Worm (Caenorhabditis elegans) whole organism, L4/young adult: ENCODE measurements around the gene skpo-2.
"Not testable (repeated sequence)": the region's sequence is repeated elsewhere in the genome, so short reads cannot be mapped to it uniquely, and the experiment has no call there.

Source experiments
- W03F9.2 ChIP-seq: fragments of 150-350 bp; optimal IDR thresholded peaks from 2 replicates; lab custom pipeline; 2014; ENCODE audit warnings: missing biosample characterization, missing genetic modification characterization
- dao-5 ChIP-seq: sonication (generic microtip); optimal IDR thresholded peaks from 2 replicates; lab custom pipeline; 2016; ENCODE audit warnings: missing genotype, missing genetic modification characterization, moderate library complexity, missing compliant biosample characterization
- him-1 ChIP-seq: sonication (generic microtip); optimal IDR thresholded peaks from 2 replicates; lab custom pipeline; 2016; ENCODE audit warnings: missing genotype, missing genetic modification reagents, missing genetic modification characterization, missing compliant biosample characterization

Gene skpo-2

DNA sequence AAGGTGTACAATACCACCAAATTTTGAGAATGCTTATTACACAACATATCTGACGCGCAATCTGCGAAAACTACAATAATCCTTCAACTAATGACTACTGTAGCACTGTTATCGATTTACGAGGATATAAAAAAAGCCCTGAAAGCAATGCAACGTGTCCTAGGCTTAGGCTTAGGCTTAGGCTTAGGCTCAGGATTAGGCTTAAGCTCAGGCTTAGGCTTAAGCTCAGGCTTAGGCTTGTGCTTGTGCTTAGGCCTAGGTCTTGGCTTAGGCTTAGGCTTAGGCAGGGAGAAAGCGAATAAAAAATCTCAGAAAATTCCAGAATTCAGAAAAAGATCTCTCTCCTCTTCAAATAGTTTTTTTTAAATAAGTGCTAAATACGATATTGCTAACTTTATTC is 22.9 kb upstream of the skpo-2 start:
- TF ChIP-seq dao-5 (no peak), W03F9.2 (tag; lab: Kevin White, UChicago) (no peak), him-1 (tag; lab: Kevin White, UChicago) (no peak)

DNA sequence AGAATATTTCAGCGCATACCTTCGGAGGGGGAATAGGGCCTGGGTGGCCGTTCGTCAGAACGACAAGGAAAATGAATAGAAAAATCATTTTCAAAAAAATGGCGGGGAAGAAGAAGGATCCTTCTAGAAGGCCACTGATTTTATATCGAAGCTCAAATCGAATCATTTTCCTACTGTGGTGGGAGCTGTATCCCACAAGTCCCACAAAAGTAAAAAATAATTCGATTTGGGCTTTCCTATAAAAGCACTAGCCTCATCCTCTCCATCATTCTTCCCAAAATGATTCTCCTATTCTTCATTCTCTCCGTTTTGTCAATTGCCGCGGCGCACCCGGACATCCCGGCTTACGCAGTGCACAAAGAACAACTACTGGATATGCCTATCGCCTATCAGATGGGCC is 21.9 kb upstream of the skpo-2 start, which contains the start of the genes C16C8.26 and C16C8.19:
C16C8.26 (minus strand) TSS at position 101 of the 400 bp plus-strand sequence.
C16C8.19 (plus strand) TSS at position 279 of the 400 bp plus-strand sequence.
- no peak for TF ChIP-seq dao-5
- TF ChIP-seq W03F9.2 (tag; lab: Kevin White, UChicago): no peak
- no peak for TF ChIP-seq him-1 (tag; lab: Kevin White, UChicago)

DNA sequence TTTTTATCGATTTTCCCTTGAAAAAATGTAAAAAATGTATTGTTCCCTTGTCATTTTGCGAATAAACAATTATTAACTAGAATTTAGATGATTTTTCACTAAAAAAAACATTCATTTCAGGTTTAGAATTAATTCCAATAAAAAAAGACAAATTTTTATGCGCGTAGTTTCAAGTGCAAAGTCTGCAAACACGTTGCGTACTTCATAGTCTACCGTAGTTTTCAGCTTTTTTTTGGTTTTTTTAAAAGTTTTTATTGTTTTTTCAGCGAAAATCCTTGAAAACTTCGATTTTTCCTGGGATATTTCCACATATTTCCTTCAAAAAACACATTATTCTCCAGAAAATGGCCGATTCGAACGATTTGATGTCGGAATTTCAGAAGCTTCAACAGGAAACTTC is 17.2 kb upstream of the skpo-2 start, which contains the start of gene C16C8.11:
C16C8.11 (plus strand) TSS at position 188 of the 400 bp plus-strand sequence.
- TF ChIP-seq dao-5 (no peak), W03F9.2 (tag; lab: Kevin White, UChicago) (no peak), him-1 (tag; lab: Kevin White, UChicago) (no peak)

DNA sequence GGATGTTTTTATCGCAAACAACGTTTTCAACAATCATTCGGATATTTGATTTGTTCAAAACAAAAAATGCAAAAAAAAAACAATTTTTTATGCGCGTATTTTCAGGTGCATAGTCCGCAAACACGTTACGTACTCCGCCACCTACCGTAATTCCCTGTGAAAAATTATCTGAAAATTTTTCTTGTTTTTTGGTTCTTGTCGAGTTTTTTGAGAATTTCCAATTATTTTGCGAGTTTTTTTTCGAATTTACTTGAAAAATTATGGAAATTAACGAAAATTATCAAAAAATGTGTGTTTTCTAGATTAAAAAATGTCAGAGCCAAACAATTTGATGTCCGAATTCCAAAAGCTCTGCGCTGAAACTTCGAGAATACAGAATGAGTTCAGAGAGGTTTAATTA is 16.1 kb upstream of the skpo-2 start, which contains the start of gene C16C8.12:
C16C8.12 (plus strand) TSS at position 301 of the 400 bp plus-strand sequence.
- no peak for TF ChIP-seq dao-5
- TF ChIP-seq W03F9.2 (tag; lab: Kevin White, UChicago): no peak
- TF ChIP-seq him-1 (tag; lab: Kevin White, UChicago): no peak

DNA sequence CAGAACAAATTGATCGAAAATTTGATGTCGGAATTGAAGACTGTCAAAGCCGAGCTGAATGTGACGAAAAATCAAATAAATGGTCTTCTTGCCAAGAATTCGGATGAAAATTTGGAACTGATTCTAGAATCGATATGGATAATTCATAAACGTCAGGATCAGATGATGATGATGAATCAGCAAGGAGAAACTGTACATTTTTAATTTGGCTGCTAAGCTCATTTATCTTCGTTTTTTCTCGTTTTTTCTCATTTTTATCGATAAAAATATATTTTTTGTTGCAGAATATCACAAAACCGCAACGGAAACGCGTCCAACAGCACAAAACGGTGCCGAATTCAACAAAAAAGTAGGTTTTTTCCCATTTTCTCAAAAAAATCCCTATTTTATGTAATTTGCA is 13.2 kb upstream of the skpo-2 start, which contains the start of gene C16C8.14:
C16C8.14 (plus strand) TSS at position 301 of the 400 bp plus-strand sequence.
- TF ChIP-seq dao-5; him-1 (tag; lab: Kevin White, UChicago); W03F9.2 (tag; lab: Kevin White, UChicago): not testable (repeated sequence)

DNA sequence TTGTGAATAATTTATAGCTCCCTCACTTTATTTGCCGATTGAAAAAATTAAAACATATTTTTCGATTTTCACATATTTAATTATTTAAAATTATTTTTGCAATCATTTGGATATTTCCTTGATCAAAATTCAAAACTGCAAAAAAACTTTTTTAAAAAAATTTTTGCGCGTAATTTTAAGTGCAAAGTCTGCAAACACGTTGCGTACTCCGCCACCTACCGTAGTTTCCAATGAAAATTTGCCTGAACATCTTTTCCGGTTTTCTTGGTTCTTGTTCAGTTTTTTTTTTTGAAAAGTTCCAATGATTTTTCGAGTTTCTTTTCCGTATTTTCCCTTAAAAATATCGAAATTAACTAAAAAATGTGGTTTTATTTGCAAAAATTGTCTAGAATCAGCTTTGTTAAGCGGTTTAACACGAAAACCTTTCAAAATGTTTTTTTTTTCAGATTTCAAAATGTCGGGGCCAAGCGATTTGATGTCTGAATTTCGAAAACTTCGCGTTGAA is 12.5 kb upstream of the skpo-2 start, which contains the start of gene C16C8.25:
C16C8.25 (plus strand) TSS at position 455 of the 505 bp plus-strand sequence.
- TF ChIP-seq W03F9.2 (tag; lab: Kevin White, UChicago): no peak
- no peak for TF ChIP-seq him-1 (tag; lab: Kevin White, UChicago)
- TF ChIP-seq dao-5: no peak

DNA sequence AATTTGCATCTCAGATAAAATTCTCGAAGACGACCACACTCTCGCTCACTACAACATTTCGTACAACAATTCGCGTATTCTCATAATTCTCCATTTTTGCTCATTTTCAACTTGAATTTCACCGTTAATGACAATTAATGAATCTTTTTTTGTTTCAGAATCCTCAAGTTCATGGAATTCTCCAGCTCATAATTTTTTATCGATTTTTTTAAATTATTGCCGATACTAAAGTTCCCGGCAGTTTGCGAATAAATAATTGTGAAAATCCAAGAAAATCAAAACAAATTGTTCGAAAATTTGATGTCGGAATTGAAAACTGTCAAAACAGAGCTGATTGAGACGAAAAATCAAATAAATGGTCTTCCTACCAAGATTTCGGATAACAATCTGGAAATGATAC is 11.6 kb upstream of the skpo-2 start, which contains the start of gene C16C8.21:
C16C8.21 (plus strand) TSS at position 301 of the 400 bp plus-strand sequence.
- no peak for TF ChIP-seq dao-5
- no peak for TF ChIP-seq W03F9.2 (tag; lab: Kevin White, UChicago)
- no peak for TF ChIP-seq him-1 (tag; lab: Kevin White, UChicago)

DNA sequence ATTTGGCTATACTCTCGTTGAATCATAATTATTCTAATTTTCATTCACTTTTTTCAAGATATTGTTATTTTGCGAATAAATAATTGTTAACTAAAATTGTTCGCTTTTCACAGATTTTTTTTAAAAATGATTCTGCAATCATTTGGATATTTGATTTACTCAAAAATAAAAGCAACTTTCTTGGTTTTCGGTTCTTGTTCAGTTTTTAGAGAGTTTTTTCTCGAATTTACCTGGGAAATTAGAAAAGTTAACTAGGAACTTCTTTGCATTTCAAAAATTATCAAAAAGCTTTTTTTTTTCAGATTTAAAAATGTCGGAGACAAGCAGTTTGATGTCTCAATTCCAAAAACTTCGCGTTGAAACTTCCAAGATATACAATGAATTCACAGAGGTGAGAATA is 10.3 kb upstream of the skpo-2 start, which contains the start of the genes C16C8.20 and gldi-6:
C16C8.20 (plus strand) TSS at position 301 of the 400 bp plus-strand sequence.
gldi-6 (plus strand) TSS at position 301 of the 400 bp plus-strand sequence.
- TF ChIP-seq him-1 (tag; lab: Kevin White, UChicago) (no peak), W03F9.2 (tag; lab: Kevin White, UChicago) (no peak), dao-5 (no peak)

DNA sequence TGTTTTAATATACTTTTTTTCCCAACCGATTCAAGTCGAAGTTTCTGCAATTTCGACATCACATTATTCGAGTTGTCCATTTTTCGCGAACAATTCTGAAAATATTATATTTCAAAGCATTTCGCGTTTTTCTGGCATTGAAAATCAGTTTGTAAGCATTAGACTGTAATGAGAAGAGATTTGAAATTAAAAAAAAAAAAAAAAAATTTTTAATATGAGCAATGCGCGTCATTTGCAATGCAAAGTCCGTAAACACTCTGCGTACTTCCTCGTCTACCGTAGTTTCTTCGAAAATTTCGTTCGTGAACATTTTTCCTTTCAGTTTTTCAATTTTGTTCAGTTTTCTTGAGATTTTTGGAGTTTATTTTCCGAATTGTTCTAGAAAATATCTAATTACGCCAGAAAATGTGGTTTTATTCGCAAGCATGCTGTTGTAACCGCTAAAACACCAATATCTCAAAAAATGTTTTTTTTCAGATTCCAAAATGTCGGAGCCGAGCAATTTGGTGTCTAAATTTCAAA is 9.0 kb upstream of the skpo-2 start, which contains the start of the genes C16C8.5 and C16C8.16:
C16C8.5 (minus strand) TSS at position 101 of the 522 bp plus-strand sequence.
C16C8.16 (plus strand) TSS at position 472 of the 522 bp plus-strand sequence.
- no peak for TF ChIP-seq him-1 (tag; lab: Kevin White, UChicago)
- no peak for TF ChIP-seq dao-5
- no peak for TF ChIP-seq W03F9.2 (tag; lab: Kevin White, UChicago)

DNA sequence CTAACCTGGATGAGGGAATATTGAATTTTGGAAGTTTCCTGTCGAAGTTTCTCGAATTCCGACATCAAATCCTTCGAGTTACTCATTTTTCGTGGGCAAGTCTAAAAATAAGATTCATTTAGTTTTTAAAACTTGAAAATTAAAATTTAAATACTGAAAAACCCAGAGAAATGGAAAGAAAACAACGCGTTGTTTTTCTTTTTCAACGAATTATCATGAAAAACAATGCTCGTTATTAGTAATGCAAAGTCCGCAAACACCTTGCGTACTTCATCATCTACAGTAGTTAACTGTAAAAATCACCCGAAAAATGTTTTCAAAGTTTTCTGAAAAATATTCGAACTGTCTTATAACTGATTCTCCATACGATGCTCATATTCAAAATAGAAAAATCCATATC is 8.0 kb upstream of the skpo-2 start, which contains the start of gene C16C8.4:
C16C8.4 (minus strand) TSS at position 101 of the 400 bp plus-strand sequence.
- TF ChIP-seq W03F9.2 (tag; lab: Kevin White, UChicago): no peak
- no peak for TF ChIP-seq him-1 (tag; lab: Kevin White, UChicago)
- no peak for TF ChIP-seq dao-5

DNA sequence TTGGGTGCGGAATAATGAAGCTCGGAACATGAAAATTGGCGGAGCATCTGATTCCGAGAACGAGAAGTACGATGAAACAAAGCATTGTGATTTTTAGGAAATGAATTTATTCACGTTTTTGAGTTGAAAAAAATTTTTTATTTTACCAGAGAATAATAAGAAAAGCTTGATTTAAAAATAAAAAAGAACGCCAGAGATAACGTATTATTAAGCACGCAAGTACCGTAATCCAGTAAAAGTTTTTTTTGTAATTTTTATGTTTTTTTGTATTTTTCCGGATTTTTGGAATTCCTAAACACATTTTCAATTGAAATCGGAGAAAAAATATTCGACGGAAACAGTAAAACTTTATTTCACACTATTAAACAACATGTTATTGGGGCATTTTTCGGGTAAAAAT is 6.8 kb upstream of the skpo-2 start, which contains the start of gene C16C8.22:
C16C8.22 (minus strand) TSS at position 101 of the 400 bp plus-strand sequence.
- TF ChIP-seq dao-5 (no peak), W03F9.2 (tag; lab: Kevin White, UChicago) (no peak), him-1 (tag; lab: Kevin White, UChicago) (no peak)

DNA sequence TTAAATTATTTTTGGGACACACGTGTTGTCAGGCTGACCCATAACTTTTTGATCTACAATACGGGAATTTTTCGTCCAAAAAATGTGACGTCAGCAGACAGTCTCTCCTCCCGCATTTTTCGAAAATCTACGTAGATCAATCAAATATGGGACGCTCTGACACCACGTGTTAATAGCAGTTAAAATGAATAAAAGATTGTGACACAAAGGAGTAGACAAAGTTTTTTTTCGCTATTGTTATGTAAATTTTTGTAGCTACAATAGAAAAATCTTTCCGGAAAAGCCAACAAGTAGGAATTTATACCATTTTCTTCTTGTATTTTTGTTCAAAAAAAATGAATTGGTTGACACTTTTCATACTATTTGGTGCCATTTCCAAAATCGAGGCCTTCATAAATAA is 5.1 kb upstream of the skpo-2 start, which contains the start of gene C16C8.27:
C16C8.27 (plus strand) TSS at position 301 of the 400 bp plus-strand sequence.
- TF ChIP-seq dao-5 (no peak), him-1 (tag; lab: Kevin White, UChicago) (no peak), W03F9.2 (tag; lab: Kevin White, UChicago) (no peak)

DNA sequence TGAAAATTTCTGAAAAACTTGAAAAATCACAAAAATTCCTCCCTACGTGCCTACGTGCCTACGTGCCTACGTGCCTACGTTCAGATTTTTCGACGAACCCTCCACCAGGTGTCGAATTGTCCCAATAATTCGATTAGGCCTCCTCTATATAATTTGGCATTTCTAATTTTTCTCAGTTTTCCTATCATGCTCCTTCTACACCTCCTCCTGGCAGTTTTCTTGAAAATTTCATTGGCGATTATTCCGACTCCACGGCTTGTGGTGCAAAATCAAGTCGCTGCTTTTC is 4.3 kb upstream of the skpo-2 start, which contains the start of gene C16C8.17:
C16C8.17 (plus strand) TSS at position 187 of the 286 bp plus-strand sequence.
- no peak for TF ChIP-seq dao-5
- no peak for TF ChIP-seq W03F9.2 (tag; lab: Kevin White, UChicago)
- TF ChIP-seq him-1 (tag; lab: Kevin White, UChicago): no peak
